Worm (Caenorhabditis elegans) whole organism, L2 larva: ENCODE data around the gene rpl-7A.

Experiments used
- aly-2 ChIP-seq: fragments of 150-350 bp; optimal IDR thresholded peaks from 2 replicates; lab custom pipeline; 2014; ENCODE audit warnings: missing biosample characterization, missing genetic modification characterization
- ceh-16 ChIP-seq: fragments of 150-350 bp; optimal IDR thresholded peaks from 2 replicates; lab custom pipeline; 2014; ENCODE audit warnings: missing biosample characterization, missing genetic modification characterization
- dmd-4 ChIP-seq: sonication (generic microtip); optimal IDR thresholded peaks from 2 replicates; lab custom pipeline; 2017; ENCODE audit warnings: missing biosample characterization, missing genetic modification characterization
- egl-27 ChIP-seq: sonication (generic microtip); optimal IDR thresholded peaks from 3 replicates; lab custom pipeline; 2017; ENCODE audit warnings: missing biosample characterization, missing genetic modification reagents, missing genetic modification characterization
- elt-3 ChIP-seq: sonication (generic microtip); optimal IDR thresholded peaks from 2 replicates; lab custom pipeline; 2017; ENCODE audit warnings: missing biosample characterization, missing genetic modification characterization
- lin-39 ChIP-seq: fragments of 150-350 bp; optimal IDR thresholded peaks from 2 replicates; lab custom pipeline; 2014; ENCODE audit warnings: missing biosample characterization, missing genetic modification reagents, missing genetic modification characterization
- mab-5 ChIP-seq: fragments of 150-350 bp; optimal IDR thresholded peaks from 2 replicates; lab custom pipeline; 2014; ENCODE audit warnings: missing biosample characterization, missing genetic modification characterization
- nhr-12 ChIP-seq: fragments of 150-350 bp; optimal IDR thresholded peaks from 2 replicates; lab custom pipeline; 2014; ENCODE audit warnings: missing biosample characterization, missing genetic modification characterization
- nhr-237 ChIP-seq: fragments of 150-350 bp; optimal IDR thresholded peaks from 2 replicates; lab custom pipeline; 2014; ENCODE audit warnings: missing biosample characterization, missing genetic modification characterization
- sma-3 ChIP-seq: sonication (generic microtip); optimal IDR thresholded peaks from 2 replicates; lab custom pipeline; 2016; ENCODE audit warnings: missing genetic modification reagents, missing genetic modification characterization, missing compliant biosample characterization
- snpc-4 ChIP-seq: fragments of 150-350 bp; optimal IDR thresholded peaks from 2 replicates; lab custom pipeline; 2014; ENCODE audit warnings: missing biosample characterization, missing genetic modification characterization
- unc-55 ChIP-seq: fragments of 150-350 bp; sonication (generic microtip); optimal IDR thresholded peaks from 3 replicates; lab custom pipeline; 2014; ENCODE audit warnings: missing biosample characterization, missing genetic modification reagents, missing genetic modification characterization
- ztf-4 ChIP-seq: fragments of 150-350 bp; optimal IDR thresholded peaks from 2 replicates; lab custom pipeline; 2014; ENCODE audit warnings: missing biosample characterization, missing genetic modification characterization

DNA sequence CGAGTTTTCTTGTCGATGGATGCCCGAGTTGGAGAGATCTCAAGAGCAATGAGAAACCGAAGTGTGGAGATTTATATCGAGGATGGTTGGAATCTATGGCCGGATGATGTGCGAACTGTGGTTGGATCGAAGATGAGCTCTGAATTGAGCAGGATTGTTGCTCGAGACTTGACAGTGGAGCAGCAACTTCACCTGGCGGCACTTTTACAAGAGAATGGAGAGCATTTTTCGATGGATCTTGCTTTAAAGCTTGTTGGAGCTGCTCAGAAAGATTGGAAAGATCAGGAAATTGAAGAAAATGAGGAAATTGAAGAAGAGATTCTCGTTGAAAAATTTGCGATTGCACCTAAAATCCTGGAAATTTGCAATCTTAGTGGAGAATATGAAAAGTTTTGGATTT is 21.3 kb downstream of the rpl-7A start:
- TF ChIP-seq unc-55 (GFP tag; lab: Kevin White, UChicago) (no peak), snpc-4 (no peak), lin-39 (tag; lab: Kevin White, UChicago) (no peak), dmd-4 (tag; lab: Kevin White, UChicago) (no peak), egl-27 (tag; lab: Kevin White, UChicago) (no peak), sma-3 (no peak), aly-2 (tag; lab: Kevin White, UChicago) (no peak), elt-3 (tag; lab: Kevin White, UChicago) (no peak), nhr-237 (tag; lab: Kevin White, UChicago) (no peak), nhr-12 (tag; lab: Kevin White, UChicago) (no peak), ztf-4 (tag; lab: Kevin White, UChicago) (no peak), ceh-16 (tag; lab: Kevin White, UChicago) (no peak), mab-5 (tag; lab: Kevin White, UChicago) (no peak)
